Worm (Caenorhabditis elegans): ENCODE measurements around the gene glb-7.

ce11 chrIV:2175291-2175690 lies 52.7 kb downstream of the glb-7 start, which contains the start of gene C54E4.1:
- TF ChIP-seq drap-1 (GFP tag; optimal IDR thresholded peaks at IDR 0.05) (no peak), tbx-8 (GFP tag; optimal IDR thresholded peaks at IDR 0.05) (no peak), M03D4.4 (tag; optimal IDR thresholded peaks at IDR 0.05) (no peak), snpc-4 (tag; optimal IDR thresholded peaks at IDR 0.05) (no peak), mls-2 (tag; optimal IDR thresholded peaks at IDR 0.05) (no peak), blmp-1 (tag; optimal IDR thresholded peaks at IDR 0.05) (no peak), nhr-237 (tag; optimal IDR thresholded peaks at IDR 0.05) (no peak), lsy-2 (tag; optimal IDR thresholded peaks at IDR 0.05) (no peak), unc-62 (GFP tag; optimal IDR thresholded peaks at IDR 0.05) (no peak)
